Fruit fly (Drosophila melanogaster) whole organism, wandering third instar larva: Measurements from ENCODE around the gene CG5793.
A peak's percentile ranks its signal among the peaks of the same experiment; 100 is the strongest.

Source experiments
- Abd-B ChIP-seq: fragments of >200 bp; optimal IDR thresholded peaks from 2 replicates; lab custom pipeline; 2017; ENCODE audit warnings: missing biosample characterization, missing genetic modification characterization
- CG32264 ChIP-seq: fragments of 200-800 bp; sonication (Bioruptor generic); optimal IDR thresholded peaks from 2 replicates; lab custom pipeline; 2016; ENCODE audit warnings: missing biosample characterization, missing genetic modification characterization
- CG9705 ChIP-seq: fragments of 200-800 bp; sonication (Bioruptor generic); optimal IDR thresholded peaks from 2 replicates; lab custom pipeline; 2018; ENCODE audit warnings: missing biosample characterization, mild to moderate bottlenecking, missing genetic modification characterization
- CrebA ChIP-seq: fragments of 200-800 bp; sonication (Bioruptor generic); optimal IDR thresholded peaks from 2 replicates; lab custom pipeline; 2016; ENCODE audit warnings: missing biosample characterization, mild to moderate bottlenecking, missing genetic modification characterization, borderline replicate concordance
- Dfd ChIP-seq: fragments of >200 bp; optimal IDR thresholded peaks from 2 replicates; lab custom pipeline; 2017; ENCODE audit warnings: missing biosample characterization, missing genetic modification characterization
- Dif ChIP-seq: fragments of 200-275, 200-300 bp; sonication (Bioruptor generic); optimal IDR thresholded peaks from 2 replicates; lab custom pipeline; 2018; ENCODE audit warnings: missing biosample characterization, missing genetic modification characterization; ENCODE audit not compliant: partially characterized antibody
- GATAd ChIP-seq: sonication (Bioruptor generic); optimal IDR thresholded peaks from 2 replicates; lab custom pipeline; 2016; ENCODE audit warnings: missing biosample characterization, missing genetic modification characterization
- HLH106 ChIP-seq: fragments of 200-800 bp; optimal IDR thresholded peaks from 3 replicates; lab custom pipeline; 2019; ENCODE audit warnings: missing biosample characterization, mild to moderate bottlenecking, missing genetic modification characterization, moderate library complexity
- Hnf4 ChIP-seq: fragments of 200-800 bp; sonication (Bioruptor generic); optimal IDR thresholded peaks from 2 replicates; lab custom pipeline; 2016; ENCODE audit warnings: missing biosample characterization, mild to moderate bottlenecking, missing genetic modification characterization
- Hr83 ChIP-seq: fragments of 200-300 bp; sonication (Bioruptor generic); optimal IDR thresholded peaks from 2 replicates; lab custom pipeline; 2016; ENCODE audit warnings: missing biosample characterization, mild to moderate bottlenecking, missing genetic modification characterization, moderate library complexity; ENCODE audit not compliant: poor library complexity, severe bottlenecking
- Jra ChIP-seq: sonication (Bioruptor generic); optimal IDR thresholded peaks from 2 replicates; lab custom pipeline; 2016; ENCODE audit warnings: missing biosample characterization, missing genetic modification characterization
- Mio ChIP-seq: sonication (Bioruptor generic); optimal IDR thresholded peaks from 2 replicates; lab custom pipeline; 2016; ENCODE audit warnings: missing biosample characterization, missing genetic modification characterization
- Myc ChIP-seq: fragments of >200 bp; optimal IDR thresholded peaks from 2 replicates; lab custom pipeline; 2017
- N ChIP-seq: fragments of >200 bp; optimal IDR thresholded peaks from 2 replicates; lab custom pipeline; 2018; ENCODE audit warnings: missing biosample characterization, missing external identifiers, missing genetic modification characterization
- OdsH ChIP-seq: fragments of 200-800 bp; sonication (Bioruptor generic); optimal IDR thresholded peaks from 2 replicates; lab custom pipeline; 2016; ENCODE audit warnings: missing biosample characterization, mild to moderate bottlenecking, missing genetic modification characterization
- Rel ChIP-seq, 2 experiments: fragments of 200-800 bp; sonication (Bioruptor generic) in 1 of 2; optimal IDR thresholded peaks; 2 replicates in 1 of 2; 3 replicates in 1 of 2; lab custom pipeline; 2016 to 2019; ENCODE audit warnings: mild to moderate bottlenecking in 2 of 2, missing biosample characterization in 2 of 2, missing genetic modification characterization in 2 of 2, moderate library complexity in 1 of 2
- Sp1 ChIP-seq: fragments of 200-800 bp; sonication (Bioruptor generic); optimal IDR thresholded peaks from 3 replicates; lab custom pipeline; 2019; ENCODE audit warnings: missing biosample characterization, mild to moderate bottlenecking, missing genetic modification characterization, moderate library complexity
- Vsx2 ChIP-seq: fragments of 200-300, 225-300 bp; sonication (Bioruptor generic); optimal IDR thresholded peaks from 2 replicates; lab custom pipeline; 2018; ENCODE audit warnings: missing biosample characterization, missing genetic modification characterization; ENCODE audit not compliant: partially characterized antibody
- br ChIP-seq: fragments of 200-800 bp; sonication (Bioruptor generic); optimal IDR thresholded peaks from 2 replicates; lab custom pipeline; 2016; ENCODE audit warnings: missing biosample characterization, missing genetic modification characterization
- brk ChIP-seq: fragments of 200-800 bp; sonication (Bioruptor generic); optimal IDR thresholded peaks from 2 replicates; lab custom pipeline; 2016; ENCODE audit warnings: missing biosample characterization, mild to moderate bottlenecking, missing genetic modification characterization
- dl ChIP-seq, 2 experiments: fragments of 175-275, 200-275 bp in 1 of 2; fragments of 200-275 bp in 1 of 2; sonication (Bioruptor generic); optimal IDR thresholded peaks; lab custom pipeline; 2018; ENCODE audit warnings: mild to moderate bottlenecking in 2 of 2, missing biosample characterization in 2 of 2, missing genetic modification characterization in 2 of 2, moderate library complexity in 2 of 2; ENCODE audit not compliant: partially characterized antibody in 2 of 2, insufficient read depth in 1 of 2
- dsf ChIP-seq: sonication (Bioruptor generic); optimal IDR thresholded peaks from 2 replicates; lab custom pipeline; 2016; ENCODE audit warnings: missing biosample characterization, missing genetic modification characterization, borderline replicate concordance
- ey ChIP-seq: fragments of 200-800 bp; sonication (Bioruptor generic); optimal IDR thresholded peaks from 2 replicates; lab custom pipeline; 2016; ENCODE audit warnings: missing biosample characterization, missing genetic modification characterization
- foxo ChIP-seq, 2 experiments: fragments of 200-800 bp; sonication (Bioruptor generic); optimal IDR thresholded peaks; 2 replicates in 1 of 2; 3 replicates in 1 of 2; lab custom pipeline; 2016 to 2017; ENCODE audit warnings: missing biosample characterization in 2 of 2, missing genetic modification characterization in 2 of 2
- fru ChIP-seq: fragments of 200-800 bp; sonication (Bioruptor generic); optimal IDR thresholded peaks from 3 replicates; lab custom pipeline; 2016; ENCODE audit warnings: missing biosample characterization, mild to moderate bottlenecking, missing genetic modification characterization
- jim ChIP-seq: fragments of 175-275, 200-325 bp; sonication (Bioruptor generic); optimal IDR thresholded peaks from 2 replicates; lab custom pipeline; 2016; ENCODE audit warnings: missing biosample characterization, mild to moderate bottlenecking, missing genetic modification characterization
- psq ChIP-seq: fragments of 200-800 bp; sonication (Bioruptor generic); optimal IDR thresholded peaks from 3 replicates; lab custom pipeline; 2017; ENCODE audit warnings: missing biosample characterization, mild to moderate bottlenecking, missing genetic modification characterization, moderate library complexity
- rgr ChIP-seq: fragments of 200-800 bp; sonication (Bioruptor generic); optimal IDR thresholded peaks from 3 replicates; lab custom pipeline; 2016; ENCODE audit warnings: missing biosample characterization, mild to moderate bottlenecking, missing genetic modification characterization
- sage ChIP-seq: fragments of 200-800 bp; sonication (Bioruptor generic); optimal IDR thresholded peaks from 2 replicates; lab custom pipeline; 2016; ENCODE audit warnings: missing biosample characterization, mild to moderate bottlenecking, missing genetic modification characterization
- tai ChIP-seq: sonication (Bioruptor generic); optimal IDR thresholded peaks from 2 replicates; lab custom pipeline; 2016; ENCODE audit warnings: missing biosample characterization, missing genetic modification characterization
- usp ChIP-seq: fragments of >200 bp; optimal IDR thresholded peaks from 2 replicates; lab custom pipeline; 2017; ENCODE audit warnings: missing biosample characterization, missing genetic modification characterization
- woc ChIP-seq: sonication (Bioruptor generic); optimal IDR thresholded peaks from 2 replicates; lab custom pipeline; 2016; ENCODE audit warnings: missing biosample characterization, mild to moderate bottlenecking, missing genetic modification characterization

CG5793 gene

dm6 chr3R:21080876-21081586, 46.3 kb upstream of the CG5793 start, which contains the start of gene HHEX:
Gene HHEX (minus strand): TSS chr3R:21080926.
- TF ChIP-seq Rel (GFP tag; optimal IDR thresholded peaks at IDR 0.05; lab: Kevin White, UChicago) (no peak), Rel (tag; optimal IDR thresholded peaks at IDR 0.05; lab: Kevin White, UChicago) (peak; percentile 20), Mio (GFP tag; lab: Kevin White, UChicago) (no peak)
- TF ChIP-seq, all 38 proteins: peak for 1

- TF ChIP-seq Jra (GFP tag; lab: Kevin White, UChicago): no peak
- TF ChIP-seq Dif (GFP tag; lab: Kevin White, UChicago): no peak
- no peak for TF ChIP-seq N (GFP tag; lab: Kevin White, UChicago)
- no peak for TF ChIP-seq ey
- no peak for TF ChIP-seq woc
- no peak for TF ChIP-seq CrebA (GFP tag; lab: Kevin White, UChicago)
- TF ChIP-seq GATAd (GFP tag; lab: Kevin White, UChicago): no peak
- TF ChIP-seq dsf (GFP tag; lab: Kevin White, UChicago): no peak
- TF ChIP-seq Sp1 (GFP tag; lab: Kevin White, UChicago): no peak
- TF ChIP-seq Dfd (GFP tag; lab: Kevin White, UChicago): no peak
- TF ChIP-seq tai (GFP tag; lab: Kevin White, UChicago): no peak
- TF ChIP-seq brk (GFP tag; lab: Kevin White, UChicago): no peak
- TF ChIP-seq psq (GFP tag; lab: Kevin White, UChicago): no peak
- TF ChIP-seq br (GFP tag; lab: Kevin White, UChicago): no peak
- no peak for TF ChIP-seq sage (GFP tag; lab: Kevin White, UChicago)
- TF ChIP-seq, all 38 proteins: peak for 0
Measured at dm6 chr3R:21084979-21085378, 42.4 kb upstream of the CG5793 start.

dm6 chr3R:21089416-21089815, 38.0 kb upstream of the CG5793 start:
- no peak for TF ChIP-seq HLH106
- no peak for TF ChIP-seq OdsH (GFP tag; lab: Kevin White, UChicago)
- TF ChIP-seq Hr83: peak; percentile 22
- TF ChIP-seq fru: peak; percentile 38
- TF ChIP-seq dl (GFP tag; optimal IDR thresholded peaks at IDR 0.05; lab: Kevin White, UChicago; ENCODE audit: insufficient read depth in 1 of 2, partially characterized antibody in 2 of 2): no peak
- no peak for TF ChIP-seq dsf (GFP tag; lab: Kevin White, UChicago)
- TF ChIP-seq GATAd (GFP tag; lab: Kevin White, UChicago): no peak
- TF ChIP-seq, all 38 proteins: peak for 2

dm6 chr3R:21090230-21091021, 36.9 kb upstream of the CG5793 start:
- TF ChIP-seq rgr (GFP tag; lab: Kevin White, UChicago) (no peak), Hr83 (no peak), jim (GFP tag; lab: Kevin White, UChicago) (no peak), foxo (GFP tag; optimal IDR thresholded peaks at IDR 0.05; lab: Kevin White, UChicago) (no peak), woc (no peak), Rel (GFP tag; optimal IDR thresholded peaks at IDR 0.05; lab: Kevin White, UChicago) (no peak), Rel (tag; optimal IDR thresholded peaks at IDR 0.05; lab: Kevin White, UChicago) (no peak), Myc (lab: Kevin White, UChicago) (no peak), Dif (GFP tag; lab: Kevin White, UChicago) (no peak), dsf (GFP tag; lab: Kevin White, UChicago) (no peak), usp (GFP tag; lab: Kevin White, UChicago) (no peak), Hnf4 (no peak), CrebA (GFP tag; lab: Kevin White, UChicago) (no peak), CG9705 (GFP tag; lab: Kevin White, UChicago) (no peak), CG32264 (GFP tag; lab: Kevin White, UChicago) (no peak), Mio (GFP tag; lab: Kevin White, UChicago) (no peak), Vsx2 (GFP tag; lab: Kevin White, UChicago) (no peak), dl (GFP tag; optimal IDR thresholded peaks at IDR 0.05; lab: Kevin White, UChicago; ENCODE audit: insufficient read depth in 1 of 2, partially characterized antibody in 2 of 2) (no peak), OdsH (GFP tag; lab: Kevin White, UChicago) (no peak), Sp1 (GFP tag; lab: Kevin White, UChicago) (no peak), Abd-B (no peak)
